Worm (Caenorhabditis elegans) whole organism, L1 larva: ENCODE results near the gene C47E8.3.

Source experiments
- ces-1 ChIP-seq: fragments of 150-350 bp; optimal IDR thresholded peaks from 2 replicates; lab custom pipeline; 2014; ENCODE audit warnings: missing biosample characterization, missing genetic modification reagents, missing genetic modification characterization
- elt-3 ChIP-seq, 6 experiments: fragments of 150-350 bp in 1 of 6; sonication (generic microtip); optimal IDR thresholded peaks; 2 replicates each; lab custom pipeline; 2017 to 2018; ENCODE audit warnings: missing biosample characterization in 6 of 6, missing genetic modification characterization in 6 of 6, inconsistent platforms in 1 of 6
- fos-1 ChIP-seq: fragments of 150-350 bp; optimal IDR thresholded peaks from 2 replicates; lab custom pipeline; 2014; ENCODE audit warnings: missing biosample characterization, missing genetic modification characterization
- mep-1 ChIP-seq: fragments of 150-350 bp; optimal IDR thresholded peaks from 2 replicates; lab custom pipeline; 2014; ENCODE audit warnings: missing biosample characterization, missing genetic modification characterization
- nhr-76 ChIP-seq: sonication (generic microtip); optimal IDR thresholded peaks from 2 replicates; lab custom pipeline; 2017; ENCODE audit warnings: missing biosample characterization, missing genetic modification characterization
- rnt-1 ChIP-seq: sonication (generic microtip); optimal IDR thresholded peaks from 2 replicates; lab custom pipeline; 2016; ENCODE audit warnings: mild to moderate bottlenecking, missing genetic modification characterization, moderate library complexity, missing compliant biosample characterization
- sox-4 ChIP-seq: sonication (generic microtip); optimal IDR thresholded peaks from 2 replicates; lab custom pipeline; 2016; ENCODE audit warnings: missing genetic modification characterization, missing compliant biosample characterization
- sptf-1 ChIP-seq: fragments of 150-350 bp; optimal IDR thresholded peaks from 2 replicates; lab custom pipeline; 2014; ENCODE audit warnings: missing biosample characterization, missing genetic modification characterization
- unc-130 ChIP-seq: fragments of 150-350 bp; optimal IDR thresholded peaks from 2 replicates; lab custom pipeline; 2017; ENCODE audit warnings: missing biosample characterization, missing genetic modification characterization, inconsistent platforms

DNA sequence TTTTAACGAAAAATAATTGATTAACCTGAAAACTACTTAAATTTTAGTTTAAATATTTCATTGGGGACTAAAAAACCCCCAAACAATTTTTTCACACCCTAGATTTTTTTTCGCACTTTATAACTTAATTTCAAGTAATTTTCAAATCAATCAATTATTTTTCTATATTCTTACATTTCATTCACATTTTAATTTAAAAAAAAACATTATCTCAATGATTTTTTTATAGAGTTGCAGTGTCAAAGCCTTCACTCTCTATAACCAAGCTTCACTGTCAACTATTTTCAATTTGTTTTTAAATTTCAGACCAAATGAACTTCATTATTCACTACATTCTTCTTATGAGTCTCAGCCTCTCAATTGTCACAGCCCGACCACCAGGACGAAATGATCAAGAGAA, 46.5 kb downstream of the C47E8.3 start, which contains the start of gene Y50E8A.1:
- TF ChIP-seq ces-1 (no peak), unc-130 (tag; lab: Kevin White, UChicago) (no peak), mep-1 (no peak), sox-4 (tag; lab: Kevin White, UChicago) (no peak), nhr-76 (tag; lab: Kevin White, UChicago) (no peak), rnt-1 (tag; lab: Kevin White, UChicago) (no peak), elt-3 (tag; optimal IDR thresholded peaks at IDR 0.05; lab: Kevin White, UChicago) (no peak), fos-1 (no peak), sptf-1 (tag; lab: Kevin White, UChicago) (no peak)
